Fruit fly (Drosophila melanogaster): ENCODE results near the gene smp-30.

dm6 chr3R:14766439-14767025 lies 15.5 kb upstream of the smp-30 start:
- TF ChIP-seq lola (GFP tag; optimal IDR thresholded peaks at IDR 0.05) = no peak
- TF ChIP-seq Dfd (GFP tag; optimal IDR thresholded peaks at IDR 0.05) = no peak
- no peak for TF ChIP-seq fru (GFP tag; optimal IDR thresholded peaks at IDR 0.05)
- TF ChIP-seq psq (GFP tag; optimal IDR thresholded peaks at IDR 0.05) = no peak
- TF ChIP-seq dsf (GFP tag; optimal IDR thresholded peaks at IDR 0.05; ENCODE audit: borderline replicate concordance) = no peak
- TF ChIP-seq Rel (GFP tag; optimal IDR thresholded peaks at IDR 0.05) = no peak
- TF ChIP-seq Rel (tag; optimal IDR thresholded peaks at IDR 0.05) = no peak
- TF ChIP-seq GATAd (GFP tag; optimal IDR thresholded peaks at IDR 0.05) = no peak
- TF ChIP-seq sage (GFP tag; optimal IDR thresholded peaks at IDR 0.05) = no peak
- no peak for TF ChIP-seq pan (optimal IDR thresholded peaks at IDR 0.05)

Data from whole organism, wandering third instar larva.